Fruit fly (Drosophila melanogaster): ENCODE results near the gene CG8492.

dm6 chr3L:7768252-7768651, 36.3 kb upstream of the CG8492 start, which contains the start of gene CG32371:
- TF ChIP-seq CG8478 (optimal IDR thresholded peaks at IDR 0.05) (no peak), pan (optimal IDR thresholded peaks at IDR 0.05) (no peak), usp (GFP tag; optimal IDR thresholded peaks at IDR 0.05) (no peak)

All from whole organism.